Worm (Caenorhabditis elegans) whole organism, early embryonic: ENCODE data around the gene fbxa-28.

Source experiments
- ama-1 ChIP-seq: fragments of 150-350 bp; optimal IDR thresholded peaks from 2 replicates; lab custom pipeline; 2014
- ets-7 ChIP-seq: sonication (generic microtip); optimal IDR thresholded peaks from 2 replicates; lab custom pipeline; 2016; ENCODE audit warnings: missing genotype, missing genetic modification characterization, missing compliant biosample characterization
- tbx-11 ChIP-seq: fragments of 200-800 bp; sonication (Bioruptor generic); IDR thresholded peaks from 2 replicates; pipeline ENCODE4 v1.3.6; 2022; ENCODE audit warnings: missing genetic modification characterization, missing compliant biosample characterization
- tbx-37 ChIP-seq: fragments of 200-800 bp; sonication (Bioruptor generic); conservative IDR thresholded peaks from 2 replicates; pipeline ENCODE4 v1.3.6; 2022; ENCODE audit warnings: missing genetic modification reagents, missing genetic modification characterization, missing compliant biosample characterization
- tra-4 ChIP-seq: sonication (generic microtip); optimal IDR thresholded peaks from 2 replicates; lab custom pipeline; 2017; ENCODE audit warnings: missing genetic modification characterization, missing compliant biosample characterization

DNA sequence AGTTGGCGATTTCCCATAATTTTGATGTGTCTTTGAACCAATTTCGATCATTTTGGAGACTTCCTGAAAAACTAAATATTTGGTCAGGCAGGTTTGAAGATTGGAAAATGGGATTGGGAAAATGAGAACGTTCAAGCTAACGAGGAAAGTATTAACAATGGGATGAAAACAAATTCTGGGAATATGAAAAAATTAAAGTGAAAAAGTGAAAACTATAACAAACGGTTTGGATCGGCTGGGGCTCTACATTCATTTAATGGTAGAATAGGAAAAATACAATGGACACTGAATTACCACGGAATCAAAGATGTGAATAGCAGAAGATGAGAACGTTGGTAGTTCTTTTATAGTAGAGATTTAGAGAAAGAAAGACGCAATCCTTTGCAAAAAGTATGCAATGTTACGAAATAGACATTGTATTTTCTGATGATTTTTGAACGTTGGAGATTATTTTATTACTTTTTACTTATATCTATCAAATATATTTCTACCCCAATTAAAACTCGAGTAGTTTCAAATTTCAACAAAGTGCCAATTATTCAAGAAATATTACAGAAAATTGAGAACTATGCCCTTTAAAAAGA, 9.1 kb upstream of the fbxa-28 start, which contains the start of gene fbxa-50:
- TF ChIP-seq tbx-37 (GFP tag; lab: Robert Waterston, UW) (no peak), ama-1 (lab: Kevin White, UChicago) (no peak), tbx-11 (GFP tag; lab: Robert Waterston, UW) (no peak), tra-4 (tag; lab: Kevin White, UChicago) (no peak), ets-7 (no peak)
